Fruit fly (Drosophila melanogaster): ENCODE results near the gene CG31460.

The CG31460 gene

dm6 chr3R:8517752-8518185 lies 44.7 kb upstream of the CG31460 start, which contains the start of gene CG11737 (continued):
- TF ChIP-seq CG34224 (GFP tag; IDR thresholded peaks at IDR 0.05; ENCODE audit: partially characterized antibody) (peak; percentile 41; the same call in 1 of the 3 replicates), HLH54F (GFP tag; optimal IDR thresholded peaks at IDR 0.05) (no peak), Dip3 (GFP tag; optimal IDR thresholded peaks at IDR 0.05) (no peak), CG10979 (tag; optimal IDR thresholded peaks at IDR 0.05) (no peak), CG15514 (GFP tag; optimal IDR thresholded peaks at IDR 0.05) (peak; percentile 84), E2f2 (GFP tag; IDR thresholded peaks at IDR 0.05) (peak; percentile 99), CG4404 (GFP tag; IDR thresholded peaks at IDR 0.05) (no peak), Nf-YA (GFP tag; IDR thresholded peaks at IDR 0.05) (no peak), CG9215 (GFP tag; IDR thresholded peaks at IDR 0.05) (no peak), HLH4C (GFP tag; IDR thresholded peaks at IDR 0.05; ENCODE audit: partially characterized antibody) (peak; percentile 86), unc-4 (GFP tag; IDR thresholded peaks at IDR 0.05; ENCODE audit: partially characterized antibody) (0 out of 2 replicates have a peak, but pooled peaks have one; percentile 38), CG12236 (GFP tag; optimal IDR thresholded peaks at IDR 0.05) (no peak), kah (GFP tag; optimal IDR thresholded peaks at IDR 0.05) (peak; percentile 94), zen (tag; optimal IDR thresholded peaks at IDR 0.05) (peak; percentile 8), ci (GFP tag; IDR thresholded peaks at IDR 0.05) (no peak), CG33557 (GFP tag; optimal IDR thresholded peaks at IDR 0.05) (no peak), sna (GFP tag; IDR thresholded peaks at IDR 0.05; ENCODE audit: partially characterized antibody) (peak; percentile 73), GATAe (GFP tag; conservative IDR thresholded peaks at IDR 0.05) (no peak), Adf1 (GFP tag; IDR thresholded peaks at IDR 0.05) (peak; percentile 71), CG15269 (tag; optimal IDR thresholded peaks at IDR 0.05) (no peak), CG10366 (GFP tag; IDR thresholded peaks at IDR 0.05) (0 out of 2 replicates have a peak, but pooled peaks have one; percentile 8), CG7357 (GFP tag; IDR thresholded peaks at IDR 0.05) (no peak), Ets97D (GFP tag; optimal IDR thresholded peaks at IDR 0.05) (peak; percentile 20), CG31365 (tag; optimal IDR thresholded peaks at IDR 0.05) (no peak), HmgZ (tag; optimal IDR thresholded peaks at IDR 0.05) (peak; percentile 50), fu2 (GFP tag; optimal IDR thresholded peaks at IDR 0.05) (no peak), ftz-f1 (GFP tag; optimal IDR thresholded peaks at IDR 0.05) (no peak), CG10654 (GFP tag; optimal IDR thresholded peaks at IDR 0.05) (no peak), ash1 (GFP tag; optimal IDR thresholded peaks at IDR 0.05) (no peak), CG2116 (GFP tag; optimal IDR thresholded peaks at IDR 0.05) (peak; percentile 82), Side (GFP tag; optimal IDR thresholded peaks at IDR 0.05) (no peak), CG32532 (GFP tag; IDR thresholded peaks at IDR 0.05) (peak; percentile 6; the same call in 1 of the 2 replicates), fd3F (GFP tag; optimal IDR thresholded peaks at IDR 0.05) (no peak), sisA (GFP tag; IDR thresholded peaks at IDR 0.05) (no peak), MTF-1 (GFP tag; optimal IDR thresholded peaks at IDR 0.05; ENCODE audit: borderline replicate concordance) (no peak), stwl (tag; optimal IDR thresholded peaks at IDR 0.05) (peak; percentile 91), CG3838 (GFP tag; optimal IDR thresholded peaks at IDR 0.05) (no peak), Dref (GFP tag; IDR thresholded peaks at IDR 0.05) (peak; percentile 99), Opbp (GFP tag; IDR thresholded peaks at IDR 0.05; ENCODE audit: partially characterized antibody) (peak; percentile 26; the same call in 1 of the 3 replicates), Abd-B (GFP tag; optimal IDR thresholded peaks at IDR 0.05) (peak; percentile 57), CG11696 (GFP tag; IDR thresholded peaks at IDR 0.05) (no peak), CG10543 (GFP tag; optimal IDR thresholded peaks at IDR 0.05) (peak; percentile 18), CG18011 (GFP tag; optimal IDR thresholded peaks at IDR 0.05) (peak; percentile 99), Elba2 (GFP tag; optimal IDR thresholded peaks at IDR 0.05) (no peak), jigr1 (GFP tag; IDR thresholded peaks at IDR 0.05) (no peak), CG12942 (GFP tag; optimal IDR thresholded peaks at IDR 0.05) (no peak), CG6254 (GFP tag; optimal IDR thresholded peaks at IDR 0.05) (no peak), gcm (GFP tag; optimal IDR thresholded peaks at IDR 0.05) (no peak), Dfd (GFP tag; optimal IDR thresholded peaks at IDR 0.05) (no peak), CG17568 (GFP tag; optimal IDR thresholded peaks at IDR 0.05) (no peak)
